Worm (Caenorhabditis elegans): Measurements from ENCODE around the gene C25G4.8.

The C25G4.8 gene

DNA sequence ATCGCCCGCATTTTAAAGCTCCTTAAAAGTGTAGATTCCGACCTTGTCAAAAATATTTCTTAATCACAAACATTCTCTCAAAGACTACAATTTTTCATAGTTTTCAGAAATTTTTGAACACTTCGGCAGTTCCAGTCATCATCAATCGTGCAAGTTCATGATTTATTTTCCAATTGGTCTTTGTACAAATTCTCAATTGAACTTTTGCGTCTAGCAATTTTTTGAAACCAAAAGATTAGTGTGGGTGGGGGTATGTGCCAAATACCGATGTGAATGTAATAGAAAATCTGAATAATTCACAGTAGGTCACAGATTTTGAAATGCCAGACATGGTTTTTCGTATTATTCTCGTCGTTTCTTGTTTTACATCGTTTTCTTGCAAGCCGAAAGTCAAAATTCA, 24.9 kb downstream of the C25G4.8 start, which contains the start of gene clec-185:
Gene clec-185, plus strand, starts transcription at position 301 of the 400 bp plus-strand sequence.
- TF ChIP-seq lin-26 (GFP tag; IDR thresholded peaks at IDR 0.05) = no peak
- TF ChIP-seq tbp1 (GFP tag; optimal IDR thresholded peaks at IDR 0.05) = no peak
- TF ChIP-seq B0019.2 (GFP tag; conservative IDR thresholded peaks at IDR 0.05) = no peak
- no peak for TF ChIP-seq madf-10 (tag; optimal IDR thresholded peaks at IDR 0.05)

DNA sequence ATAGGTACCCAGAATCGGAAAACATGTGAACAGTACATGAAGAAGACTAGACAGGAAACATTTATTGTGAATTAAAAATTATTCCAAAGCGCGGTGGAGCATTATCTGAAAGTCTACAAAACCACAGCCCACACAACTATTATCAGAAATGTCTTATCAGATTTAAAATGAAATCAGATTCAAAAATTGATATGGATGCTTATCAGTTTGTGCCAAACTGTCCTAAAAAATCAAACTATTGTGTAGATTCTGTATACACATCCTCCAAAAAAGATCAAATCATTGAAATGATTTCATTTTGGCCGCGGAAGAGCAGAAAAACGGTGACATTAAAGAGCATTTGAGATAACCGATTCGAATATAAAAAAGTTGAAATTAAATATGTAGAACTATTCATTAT, 27.8 kb downstream of the C25G4.8 start, which contains the start of gene irg-4:
Gene irg-4, plus strand, starts transcription at position 392 of the 400 bp plus-strand sequence.
- TF ChIP-seq nhr-80 (tag; optimal IDR thresholded peaks at IDR 0.05) (peak; percentile 74), Y56A3A.18 (GFP tag; IDR thresholded peaks at IDR 0.05) (no peak), akir-1 (GFP tag; optimal IDR thresholded peaks at IDR 0.05) (no peak)

DNA sequence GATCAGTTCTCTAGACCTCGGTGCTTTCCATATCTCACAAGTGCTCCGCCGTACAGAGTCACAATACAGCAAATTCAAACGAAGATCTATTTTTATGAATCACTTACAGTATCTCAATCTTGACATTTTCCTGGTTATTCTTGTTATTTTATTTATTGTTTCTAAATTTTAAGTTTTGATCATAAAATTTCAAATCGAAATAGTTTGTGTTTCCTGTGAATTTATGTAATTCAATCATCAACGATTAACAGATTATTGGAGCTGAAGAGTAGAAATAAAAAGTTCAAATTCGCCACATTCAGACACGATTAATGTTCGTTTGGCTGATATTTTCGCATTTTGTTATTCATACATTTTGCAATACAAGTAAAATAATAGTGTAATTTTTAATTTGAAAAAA, 30.9 kb downstream of the C25G4.8 start, which contains the start of gene clec-184:
Gene clec-184, plus strand, starts transcription at position 301 of the 400 bp plus-strand sequence.
- TF ChIP-seq rec-8 (tag; optimal IDR thresholded peaks at IDR 0.05) = no peak
- TF ChIP-seq Y56A3A.18 (GFP tag; IDR thresholded peaks at IDR 0.05) = no peak
- no peak for TF ChIP-seq let-607 (tag; optimal IDR thresholded peaks at IDR 0.05)
- no peak for TF ChIP-seq hsf-1 (GFP tag; IDR thresholded peaks at IDR 0.05)
- no peak for TF ChIP-seq rcor-1 (GFP tag; IDR thresholded peaks at IDR 0.05)
- TF ChIP-seq unc-130 (GFP tag; optimal IDR thresholded peaks at IDR 0.05) = no peak
- no peak for TF ChIP-seq attf-3 (GFP tag; conservative IDR thresholded peaks at IDR 0.05)
- no peak for TF ChIP-seq F23B12.7 (tag; optimal IDR thresholded peaks at IDR 0.05; ENCODE audit: insufficient read depth)
- no peak for TF ChIP-seq mcd-1 (GFP tag; IDR thresholded peaks at IDR 0.05)

DNA sequence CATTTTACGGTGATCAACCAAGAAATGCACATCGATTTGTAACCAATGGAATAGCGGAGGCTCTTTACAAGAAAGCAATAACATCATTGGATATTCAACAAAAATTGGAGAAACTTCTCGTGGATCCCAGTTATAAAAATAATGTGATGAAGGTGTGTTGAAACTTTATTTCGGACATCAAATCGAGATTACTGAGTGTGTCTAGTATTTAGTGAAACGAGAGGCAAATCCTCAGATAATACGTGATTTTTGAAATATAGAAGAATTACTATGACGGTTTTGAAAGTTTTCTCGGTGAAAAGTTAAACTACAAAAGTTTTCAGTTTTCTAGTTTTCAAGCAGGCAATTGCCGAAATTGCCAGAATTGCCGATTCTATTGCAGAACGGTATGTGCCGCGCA, 31.5 kb downstream of the C25G4.8 start:
- no peak for TF ChIP-seq madf-10 (tag; optimal IDR thresholded peaks at IDR 0.05)
- TF ChIP-seq unc-130 (GFP tag; optimal IDR thresholded peaks at IDR 0.05) = no peak
- no peak for TF ChIP-seq F23B12.7 (tag; optimal IDR thresholded peaks at IDR 0.05; ENCODE audit: insufficient read depth)
- TF ChIP-seq mel-28 (tag; optimal IDR thresholded peaks at IDR 0.05; ENCODE audit: borderline replicate concordance) = no peak
- TF ChIP-seq F52B5.7 (tag; optimal IDR thresholded peaks at IDR 0.05) = no peak
- no peak for TF ChIP-seq tbp1 (GFP tag; optimal IDR thresholded peaks at IDR 0.05)
- no peak for TF ChIP-seq nfya-2 (GFP tag; IDR thresholded peaks at IDR 0.05)
- TF ChIP-seq ztf-3 (GFP tag; optimal IDR thresholded peaks at IDR 0.05) = no peak
- no peak for TF ChIP-seq Y53F4B.3 (GFP tag; IDR thresholded peaks at IDR 0.05)
- no peak for TF ChIP-seq gei-17 (GFP tag; optimal IDR thresholded peaks at IDR 0.05)
- TF ChIP-seq B0261.1 (tag; optimal IDR thresholded peaks at IDR 0.05) = no peak
- no peak for TF ChIP-seq cebp-1 (GFP tag; IDR thresholded peaks at IDR 0.05)
- no peak for TF ChIP-seq cebp-1 (tag; optimal IDR thresholded peaks at IDR 0.05)

DNA sequence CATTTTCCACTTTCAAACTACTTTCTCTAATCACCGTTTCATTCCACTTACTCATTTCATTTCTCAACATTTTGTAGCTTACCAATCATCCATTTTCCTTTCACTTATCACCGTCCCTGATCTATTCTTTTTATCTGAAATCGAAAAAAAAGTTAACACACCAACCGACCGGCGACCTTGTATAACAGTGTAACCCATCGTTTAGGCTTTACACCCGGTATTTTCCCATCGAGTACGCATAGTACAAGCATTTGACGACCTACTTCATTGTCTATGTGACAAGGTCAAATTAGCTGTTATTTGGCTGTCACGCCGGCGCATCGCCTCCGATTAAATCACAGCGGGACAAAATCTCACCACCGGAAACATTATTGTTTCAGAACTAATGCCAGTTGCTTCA, 33.8 kb downstream of the C25G4.8 start:
- TF ChIP-seq madf-10 (tag; optimal IDR thresholded peaks at IDR 0.05) (no peak), ceh-100 (GFP tag; IDR thresholded peaks at IDR 0.05) (no peak)

DNA sequence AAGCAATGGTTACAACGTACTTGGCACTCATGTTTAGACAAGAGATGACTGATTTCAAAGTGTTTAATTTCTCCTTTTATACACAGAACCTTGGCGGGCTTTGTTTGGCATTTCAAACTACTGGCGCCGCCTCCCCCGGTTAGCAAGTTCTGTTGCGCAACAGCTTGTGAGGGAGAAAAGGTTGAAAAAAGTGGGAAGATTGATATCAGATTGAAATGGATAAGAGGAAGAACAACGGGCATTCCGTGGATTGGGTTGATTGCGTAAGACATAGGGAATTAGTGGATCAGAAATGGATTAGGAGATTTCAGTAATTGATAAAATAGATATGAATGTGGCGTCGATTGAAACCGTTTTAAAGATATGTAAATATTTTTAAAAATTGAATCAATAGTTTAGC, 34.8 kb downstream of the C25G4.8 start, which contains the start of gene col-130:
Gene col-130, minus strand, starts transcription at position 50 of the 400 bp plus-strand sequence.
- TF ChIP-seq ets-4 (GFP tag; optimal IDR thresholded peaks at IDR 0.05) (no peak), madf-3 (GFP tag; IDR thresholded peaks at IDR 0.05) (no peak), hlh-12 (tag; optimal IDR thresholded peaks at IDR 0.05) (no peak), let-526 (GFP tag; IDR thresholded peaks at IDR 0.05) (no peak), dpff-1 (tag; optimal IDR thresholded peaks at IDR 0.05) (no peak), ztf-18 (tag; optimal IDR thresholded peaks at IDR 0.05) (no peak), ztf-6 (GFP tag; IDR thresholded peaks at IDR 0.05) (no peak), efl-1 (GFP tag; optimal IDR thresholded peaks at IDR 0.05) (no peak), hsf-1 (GFP tag; IDR thresholded peaks at IDR 0.05) (no peak), tlf-1 (GFP tag; optimal IDR thresholded peaks at IDR 0.05) (no peak)

Data from whole organism, young adult.